Fruit fly (Drosophila melanogaster): ENCODE measurements around the gene CG3598.

CG3598 gene

dm6 chrX:2987320-2987719, 50.5 kb downstream of the CG3598 start:
- TF ChIP-seq fru (GFP tag; optimal IDR thresholded peaks at IDR 0.05) (no peak), ey (GFP tag; optimal IDR thresholded peaks at IDR 0.05) (no peak), OdsH (GFP tag; optimal IDR thresholded peaks at IDR 0.05) (no peak), Hr83 (GFP tag; optimal IDR thresholded peaks at IDR 0.05; ENCODE audit: poor library complexity, severe bottlenecking) (no peak), brk (GFP tag; optimal IDR thresholded peaks at IDR 0.05) (no peak), dsf (GFP tag; optimal IDR thresholded peaks at IDR 0.05; ENCODE audit: borderline replicate concordance) (no peak), Mio (GFP tag; optimal IDR thresholded peaks at IDR 0.05) (no peak), jim (GFP tag; optimal IDR thresholded peaks at IDR 0.05) (no peak), tai (GFP tag; optimal IDR thresholded peaks at IDR 0.05) (no peak), HLH106 (tag; optimal IDR thresholded peaks at IDR 0.05) (no peak), Hr78 (GFP tag; optimal IDR thresholded peaks at IDR 0.05) (no peak), h (GFP tag; optimal IDR thresholded peaks at IDR 0.05) (no peak), usp (GFP tag; optimal IDR thresholded peaks at IDR 0.05) (no peak), Myc (optimal IDR thresholded peaks at IDR 0.05) (no peak)

Measured in whole organism, wandering third instar larva.